Worm (Caenorhabditis elegans) whole organism, L2 larva: ENCODE measurements around the gene F09E5.16.

ENCODE experiments used
- C34F6.9 ChIP-seq: fragments of 150-350 bp; optimal IDR thresholded peaks from 2 replicates; lab custom pipeline; 2014; ENCODE audit warnings: missing biosample characterization, missing genetic modification characterization
- F13H6.1 ChIP-seq: sonication (generic microtip); optimal IDR thresholded peaks from 2 replicates; lab custom pipeline; 2016; ENCODE audit warnings: missing genetic modification characterization, missing compliant biosample characterization
- R02D3.7 ChIP-seq: fragments of 150-350 bp; optimal IDR thresholded peaks from 2 replicates; lab custom pipeline; 2014; ENCODE audit warnings: missing biosample characterization, missing genetic modification characterization
- Y55F3AM.14 ChIP-seq: fragments of 200-800 bp; sonication (Bioruptor generic); optimal IDR thresholded peaks from 2 replicates; lab custom pipeline; 2018; ENCODE audit warnings: mild to moderate bottlenecking, missing genetic modification characterization, missing compliant biosample characterization
- ZK546.5 ChIP-seq: sonication (generic microtip); optimal IDR thresholded peaks from 2 replicates; lab custom pipeline; 2017; ENCODE audit warnings: missing biosample characterization, missing genetic modification characterization
- alr-1 ChIP-seq: fragments of 150-350 bp; optimal IDR thresholded peaks from 2 replicates; lab custom pipeline; 2014; ENCODE audit warnings: missing biosample characterization, missing genetic modification characterization
- aly-2 ChIP-seq: fragments of 150-350 bp; optimal IDR thresholded peaks from 2 replicates; lab custom pipeline; 2014; ENCODE audit warnings: missing biosample characterization, missing genetic modification characterization
- ama-1 ChIP-seq: fragments of 150-350 bp; optimal IDR thresholded peaks from 2 replicates; lab custom pipeline; 2018; ENCODE audit warnings: inconsistent platforms
- blmp-1 ChIP-seq: sonication (generic microtip); optimal IDR thresholded peaks from 2 replicates; lab custom pipeline; 2017; ENCODE audit warnings: missing genetic modification characterization, mild to moderate bottlenecking, missing compliant biosample characterization, antibody characterized with exemption, moderate library complexity; ENCODE audit not compliant: insufficient read depth
- ceh-16 ChIP-seq: fragments of 150-350 bp; optimal IDR thresholded peaks from 2 replicates; lab custom pipeline; 2014; ENCODE audit warnings: missing biosample characterization, missing genetic modification characterization
- ceh-82 ChIP-seq: fragments of 150-350 bp; optimal IDR thresholded peaks from 2 replicates; lab custom pipeline; 2014; ENCODE audit warnings: missing biosample characterization, missing genetic modification characterization
- crh-2 ChIP-seq: sonication (generic microtip); optimal IDR thresholded peaks from 2 replicates; lab custom pipeline; 2017; ENCODE audit warnings: missing biosample characterization, missing genetic modification characterization
- dmd-4 ChIP-seq: sonication (generic microtip); optimal IDR thresholded peaks from 2 replicates; lab custom pipeline; 2017; ENCODE audit warnings: missing biosample characterization, missing genetic modification characterization
- egl-27 ChIP-seq: sonication (generic microtip); optimal IDR thresholded peaks from 3 replicates; lab custom pipeline; 2017; ENCODE audit warnings: missing biosample characterization, missing genetic modification reagents, missing genetic modification characterization
- elt-1 ChIP-seq: fragments of 150-350 bp; optimal IDR thresholded peaks from 2 replicates; lab custom pipeline; 2014; ENCODE audit warnings: missing biosample characterization, missing genetic modification characterization
- elt-3 ChIP-seq: sonication (generic microtip); optimal IDR thresholded peaks from 2 replicates; lab custom pipeline; 2017; ENCODE audit warnings: missing biosample characterization, missing genetic modification characterization
- fos-1 ChIP-seq: fragments of 150-350 bp; optimal IDR thresholded peaks from 2 replicates; lab custom pipeline; 2014; ENCODE audit warnings: missing biosample characterization, missing genetic modification characterization
- gmeb-1 ChIP-seq: fragments of 150-350 bp; optimal IDR thresholded peaks from 2 replicates; lab custom pipeline; 2014; ENCODE audit warnings: missing biosample characterization, missing genetic modification characterization
- lin-11 ChIP-seq: fragments of 150-350 bp; sonication (generic microtip); optimal IDR thresholded peaks from 2 replicates; lab custom pipeline; 2014; ENCODE audit warnings: missing biosample characterization, missing genetic modification characterization, inconsistent platforms, mixed read lengths
- lin-13 ChIP-seq: fragments of 150-350 bp; optimal IDR thresholded peaks from 2 replicates; lab custom pipeline; 2014; ENCODE audit warnings: missing biosample characterization, missing genetic modification reagents, missing genetic modification characterization
- lin-39 ChIP-seq: fragments of 150-350 bp; optimal IDR thresholded peaks from 2 replicates; lab custom pipeline; 2014; ENCODE audit warnings: missing biosample characterization, missing genetic modification reagents, missing genetic modification characterization
- lsy-2 ChIP-seq, 2 experiments: fragments of 150-350 bp in 1 of 2; sonication (generic microtip) in 1 of 2; optimal IDR thresholded peaks; 2 replicates each; lab custom pipeline; 2014 to 2017; ENCODE audit warnings: missing biosample characterization in 2 of 2, missing genetic modification characterization in 2 of 2
- mab-5 ChIP-seq: fragments of 150-350 bp; optimal IDR thresholded peaks from 2 replicates; lab custom pipeline; 2014; ENCODE audit warnings: missing biosample characterization, missing genetic modification characterization
- mbf-1 ChIP-seq: sonication (generic microtip); optimal IDR thresholded peaks from 2 replicates; lab custom pipeline; 2017; ENCODE audit warnings: missing biosample characterization, missing genetic modification characterization
- mdl-1 ChIP-seq, 2 experiments: fragments of 150-350 bp in 1 of 2; sonication (generic microtip) in 1 of 2; optimal IDR thresholded peaks; 2 replicates each; lab custom pipeline; 2017; ENCODE audit warnings: missing biosample characterization in 2 of 2, missing genetic modification characterization in 2 of 2
- nhr-10 ChIP-seq: sonication (generic microtip); optimal IDR thresholded peaks from 2 replicates; lab custom pipeline; 2017; ENCODE audit warnings: missing biosample characterization, missing genetic modification characterization
- nhr-11 ChIP-seq: fragments of 150-350 bp; optimal IDR thresholded peaks from 2 replicates; lab custom pipeline; 2014; ENCODE audit warnings: missing biosample characterization, missing genetic modification characterization
- nhr-12 ChIP-seq: fragments of 150-350 bp; optimal IDR thresholded peaks from 2 replicates; lab custom pipeline; 2014; ENCODE audit warnings: missing biosample characterization, missing genetic modification characterization
- nhr-129 ChIP-seq: fragments of 150-350 bp; optimal IDR thresholded peaks from 2 replicates; lab custom pipeline; 2014; ENCODE audit warnings: missing biosample characterization, missing genetic modification characterization
- nhr-21 ChIP-seq: fragments of 150-350 bp; optimal IDR thresholded peaks from 2 replicates; lab custom pipeline; 2014; ENCODE audit warnings: missing biosample characterization, missing genetic modification characterization
- nhr-237 ChIP-seq: fragments of 150-350 bp; optimal IDR thresholded peaks from 2 replicates; lab custom pipeline; 2014; ENCODE audit warnings: missing biosample characterization, missing genetic modification characterization
- nhr-25 ChIP-seq: fragments of 150-350 bp; sonication (generic microtip); optimal IDR thresholded peaks from 3 replicates; lab custom pipeline; 2014; ENCODE audit warnings: missing biosample characterization, missing genetic modification characterization
- nhr-6 ChIP-seq: fragments of 150-350 bp; optimal IDR thresholded peaks from 2 replicates; lab custom pipeline; 2014; ENCODE audit warnings: missing biosample characterization, missing genetic modification characterization
- nhr-77 ChIP-seq: fragments of 150-350 bp; optimal IDR thresholded peaks from 2 replicates; lab custom pipeline; 2014; ENCODE audit warnings: missing biosample characterization, missing genetic modification characterization
- peb-1 ChIP-seq: fragments of 150-350 bp; optimal IDR thresholded peaks from 2 replicates; lab custom pipeline; 2014; ENCODE audit warnings: missing biosample characterization, missing genetic modification characterization
- sem-4 ChIP-seq: fragments of 150-350 bp; optimal IDR thresholded peaks from 2 replicates; lab custom pipeline; 2014; ENCODE audit warnings: missing biosample characterization, missing genetic modification reagents, missing genetic modification characterization
- skn-1 ChIP-seq: sonication (generic microtip); optimal IDR thresholded peaks from 2 replicates; lab custom pipeline; 2017; ENCODE audit warnings: missing biosample characterization, missing genetic modification characterization
- sma-3 ChIP-seq: sonication (generic microtip); optimal IDR thresholded peaks from 2 replicates; lab custom pipeline; 2016; ENCODE audit warnings: missing genetic modification reagents, missing genetic modification characterization, missing compliant biosample characterization
- sma-9 ChIP-seq, 2 experiments: fragments of 150-350 bp in 1 of 2; sonication (generic microtip) in 1 of 2; optimal IDR thresholded peaks; 2 replicates each; lab custom pipeline; 2014 to 2016; ENCODE audit warnings: missing genetic modification characterization in 2 of 2, mild to moderate bottlenecking in 1 of 2, missing biosample characterization in 1 of 2, missing compliant biosample characterization in 1 of 2, missing genetic modification reagents in 1 of 2, moderate library complexity in 1 of 2
- snpc-4 ChIP-seq: fragments of 150-350 bp; optimal IDR thresholded peaks from 2 replicates; lab custom pipeline; 2014; ENCODE audit warnings: missing biosample characterization, missing genetic modification characterization
- unc-39 ChIP-seq: fragments of 150-350 bp; optimal IDR thresholded peaks from 2 replicates; lab custom pipeline; 2014; ENCODE audit warnings: missing biosample characterization, missing genetic modification characterization
- unc-55 ChIP-seq: fragments of 150-350 bp; sonication (generic microtip); optimal IDR thresholded peaks from 3 replicates; lab custom pipeline; 2014; ENCODE audit warnings: missing biosample characterization, missing genetic modification reagents, missing genetic modification characterization
- unc-62 ChIP-seq: fragments of 150-350 bp; optimal IDR thresholded peaks from 2 replicates; lab custom pipeline; 2014; ENCODE audit warnings: missing biosample characterization, missing genetic modification reagents, missing genetic modification characterization
- zag-1 ChIP-seq: fragments of 150-350 bp; optimal IDR thresholded peaks from 2 replicates; lab custom pipeline; 2014; ENCODE audit warnings: missing biosample characterization, missing genetic modification characterization
- ztf-1 ChIP-seq: fragments of 200-800 bp; sonication (Bioruptor generic); conservative IDR thresholded peaks from 2 replicates; pipeline ENCODE4 v1.3.6; 2022; ENCODE audit warnings: missing genetic modification characterization, missing compliant biosample characterization
- ztf-11 ChIP-seq: sonication (generic microtip); optimal IDR thresholded peaks from 2 replicates; lab custom pipeline; 2017; ENCODE audit warnings: missing biosample characterization, missing genetic modification characterization
- ztf-4 ChIP-seq: fragments of 150-350 bp; optimal IDR thresholded peaks from 2 replicates; lab custom pipeline; 2014; ENCODE audit warnings: missing biosample characterization, missing genetic modification characterization

F09E5.16 gene

ce11 chrII:5338301-5338700, 27.2 kb downstream of the F09E5.16 start (continued):
- TF ChIP-seq lin-11 = no peak
- TF ChIP-seq nhr-11 (tag; lab: Kevin White, UChicago) = no peak
- TF ChIP-seq peb-1 (tag; lab: Kevin White, UChicago) = no peak
- TF ChIP-seq ztf-1 (GFP tag; lab: Robert Waterston, UW) = no peak
- TF ChIP-seq nhr-129 = peak; percentile 66
- TF ChIP-seq, all 48 proteins: peak for 11

- TF ChIP-seq fos-1 (tag; lab: Kevin White, UChicago) (peak; percentile 1), skn-1 (tag; lab: Kevin White, UChicago) (no peak), blmp-1 (tag; lab: Kevin White, UChicago) (no peak), lin-13 (GFP tag; lab: Kevin White, UChicago) (peak; percentile 9)
- TF ChIP-seq, all 48 proteins: peak for 2
These were observed 28.1 kb downstream of the F09E5.16 start for ce11 chrII:5337495-5337840.

ce11 chrII:5336660-5337494, 28.7 kb downstream of the F09E5.16 start:
- TF ChIP-seq sem-4 (tag; lab: Kevin White, UChicago) (peak; percentile 64), aly-2 (no peak), ZK546.5 (no peak), skn-1 (tag; lab: Kevin White, UChicago) (peak; percentile 1), lsy-2 (tag; optimal IDR thresholded peaks at IDR 0.05; lab: Kevin White, UChicago) (peak; percentile 23 to 71), unc-62 (no peak), sma-9 (GFP tag; optimal IDR thresholded peaks at IDR 0.05; lab: Kevin White, UChicago) (peak; percentile 75), sma-9 (tag; optimal IDR thresholded peaks at IDR 0.05; lab: Kevin White, UChicago) (no peak), nhr-129 (peak; percentile 87), unc-39 (tag; lab: Kevin White, UChicago) (no peak), alr-1 (tag; lab: Kevin White, UChicago) (no peak), egl-27 (tag; lab: Kevin White, UChicago) (peak; percentile 56), lin-11 (peak; percentile 17), ztf-11 (tag; lab: Kevin White, UChicago) (peak; percentile 23), fos-1 (tag; lab: Kevin White, UChicago) (peak; percentile 100), ceh-16 (tag; lab: Kevin White, UChicago) (no peak), unc-55 (peak; percentile 69), F13H6.1 (tag; lab: Kevin White, UChicago) (peak; percentile 92), ztf-4 (tag; lab: Kevin White, UChicago) (peak; percentile 81), mab-5 (tag; lab: Kevin White, UChicago) (no peak), peb-1 (tag; lab: Kevin White, UChicago) (no peak), nhr-11 (tag; lab: Kevin White, UChicago) (no peak), gmeb-1 (tag; lab: Kevin White, UChicago) (peak; percentile 62), elt-1 (tag; lab: Kevin White, UChicago) (no peak), nhr-237 (tag; lab: Kevin White, UChicago) (no peak), dmd-4 (no peak), ama-1 (lab: Kevin White, UChicago) (peak; percentile 22), snpc-4 (peak; percentile 36), mbf-1 (tag; lab: Kevin White, UChicago) (no peak), R02D3.7 (tag; lab: Kevin White, UChicago) (no peak), ztf-1 (GFP tag; lab: Robert Waterston, UW) (no peak), blmp-1 (tag; lab: Kevin White, UChicago) (peak; percentile 81), nhr-6 (peak; percentile 52), lin-13 (GFP tag; lab: Kevin White, UChicago) (peak; percentile 10), C34F6.9 (tag; lab: Kevin White, UChicago) (peak; percentile 72), nhr-21 (tag; lab: Kevin White, UChicago) (peak; percentile 66), crh-2 (tag; lab: Kevin White, UChicago) (peak; percentile 69), sma-3 (GFP tag; lab: Kevin White, UChicago) (peak; percentile 75), nhr-10 (tag; lab: Kevin White, UChicago) (no peak), elt-3 (tag; lab: Kevin White, UChicago) (no peak), ceh-82 (no peak), nhr-25 (peak; percentile 80), nhr-77 (tag; lab: Kevin White, UChicago) (no peak), nhr-12 (tag; lab: Kevin White, UChicago) (no peak), lin-39 (tag; lab: Kevin White, UChicago) (no peak), zag-1 (no peak), mdl-1 (tag; optimal IDR thresholded peaks at IDR 0.05; lab: Kevin White, UChicago) (peak in 1 of 2 experiments; percentile 42), Y55F3AM.14 (GFP tag; lab: Kevin White, UChicago) (peak; percentile 32)
